Worm (Caenorhabditis elegans) whole organism, L4 larva: Measurements from ENCODE around the gene hlh-10.

Experiments used
- D1046.2 ChIP-seq: fragments of 200-800 bp; sonication (Bioruptor generic); IDR thresholded peaks from 2 replicates; pipeline ENCODE4 v1.3.6; 2022; ENCODE audit warnings: missing genetic modification characterization, missing compliant biosample characterization
- F49E8.2 ChIP-seq: sonication (generic microtip); optimal IDR thresholded peaks from 2 replicates; lab custom pipeline; 2016; ENCODE audit warnings: missing compliant biosample characterization, mild to moderate bottlenecking, missing genetic modification characterization, borderline replicate concordance
- Y48G9A.11 ChIP-seq: fragments of 200-800 bp; sonication (Bioruptor generic); IDR thresholded peaks from 2 replicates; pipeline ENCODE4 v1.3.6; 2022; ENCODE audit warnings: missing genetic modification reagents, missing genetic modification characterization, missing compliant biosample characterization
- Y75B8A.6 ChIP-seq: fragments of 200-800 bp; sonication (Bioruptor generic); IDR thresholded peaks from 2 replicates; pipeline ENCODE4 v1.3.6; 2022; ENCODE audit warnings: missing genetic modification reagents, missing genetic modification characterization, missing compliant biosample characterization
- aha-1 ChIP-seq: fragments of 150-350 bp; peaks from one replicate; lab custom pipeline; 2014; ENCODE audit warnings: missing biosample characterization, missing genetic modification characterization
- ama-1 ChIP-seq: fragments of 150-350 bp; optimal IDR thresholded peaks from 2 replicates; lab custom pipeline; 2014; ENCODE audit warnings: inconsistent platforms, mixed read lengths
- attf-4 ChIP-seq: sonication (generic microtip); optimal IDR thresholded peaks from 3 replicates; lab custom pipeline; 2017; ENCODE audit warnings: missing biosample characterization, missing genetic modification characterization
- ceh-32 ChIP-seq: sonication (generic microtip); optimal IDR thresholded peaks from 2 replicates; lab custom pipeline; 2016; ENCODE audit warnings: mild to moderate bottlenecking, missing genetic modification characterization, missing compliant biosample characterization; ENCODE audit not compliant: poor library complexity
- daf-12 ChIP-seq: fragments of 150-350 bp; optimal IDR thresholded peaks from 2 replicates; lab custom pipeline; 2014; ENCODE audit warnings: missing biosample characterization, missing genetic modification reagents, missing genetic modification characterization
- daf-16 ChIP-seq, 3 experiments: sonication (generic microtip); optimal IDR thresholded peaks; 2 replicates each; lab custom pipeline; 2016 to 2017; ENCODE audit warnings: missing genetic modification characterization in 3 of 3, missing genetic modification reagents in 3 of 3, mild to moderate bottlenecking in 2 of 3, missing compliant biosample characterization in 2 of 3, missing biosample characterization in 1 of 3, moderate library complexity in 1 of 3
- daf-8 ChIP-seq: fragments of 200-800 bp; sonication (Bioruptor generic); IDR thresholded peaks from 2 replicates; pipeline ENCODE4 v1.3.6; 2022; ENCODE audit warnings: missing genetic modification characterization, missing compliant biosample characterization
- dmd-6 ChIP-seq: fragments of 200-800 bp; sonication (Bioruptor generic); IDR thresholded peaks from 2 replicates; pipeline ENCODE4 v1.3.6; 2022; ENCODE audit warnings: missing genetic modification reagents, missing genetic modification characterization, missing compliant biosample characterization
- dmd-8 ChIP-seq: fragments of 200-800 bp; sonication (Bioruptor generic); IDR thresholded peaks from 2 replicates; pipeline ENCODE4 v1.3.6; 2022; ENCODE audit warnings: missing genetic modification characterization, missing compliant biosample characterization
- dmd-9 ChIP-seq: fragments of 200-800 bp; sonication (Bioruptor generic); IDR thresholded peaks from 2 replicates; pipeline ENCODE4 v1.3.6; 2022; ENCODE audit warnings: missing genetic modification reagents, missing genetic modification characterization, missing compliant biosample characterization
- dve-1 ChIP-seq: sonication (generic microtip); optimal IDR thresholded peaks from 2 replicates; lab custom pipeline; 2017; ENCODE audit warnings: antibody characterized with exemption, mild to moderate bottlenecking, missing genetic modification characterization, missing compliant biosample characterization; ENCODE audit not compliant: insufficient read depth
- fkh-10 ChIP-seq: fragments of 150-350 bp; optimal IDR thresholded peaks from 2 replicates; lab custom pipeline; 2014; ENCODE audit warnings: missing biosample characterization, missing genetic modification reagents, missing genetic modification characterization
- hlh-30 ChIP-seq: sonication (generic microtip); optimal IDR thresholded peaks from 2 replicates; lab custom pipeline; 2017; ENCODE audit warnings: antibody characterized with exemption, mild to moderate bottlenecking, missing genetic modification characterization, missing compliant biosample characterization; ENCODE audit not compliant: insufficient read depth
- lin-1 ChIP-seq: fragments of 200-800 bp; sonication (Bioruptor generic); IDR thresholded peaks from 2 replicates; pipeline ENCODE4 v1.3.6; 2022; ENCODE audit warnings: missing genetic modification reagents, missing genetic modification characterization, missing compliant biosample characterization
- lsy-2 ChIP-seq, 2 experiments: fragments of 150-350 bp in 1 of 2; sonication (generic microtip) in 1 of 2; optimal IDR thresholded peaks; 2 replicates each; lab custom pipeline; 2014 to 2017; ENCODE audit warnings: missing biosample characterization in 2 of 2, missing genetic modification characterization in 2 of 2
- mdl-1 ChIP-seq, 2 experiments: fragments of 150-350 bp in 1 of 2; sonication (generic microtip) in 1 of 2; optimal IDR thresholded peaks; 2 replicates each; lab custom pipeline; 2014 to 2017; ENCODE audit warnings: missing biosample characterization in 2 of 2, missing genetic modification characterization in 2 of 2
- mxl-3 ChIP-seq: fragments of 200-800 bp; sonication (Bioruptor generic); optimal IDR thresholded peaks from 2 replicates; lab custom pipeline; 2018; ENCODE audit warnings: mild to moderate bottlenecking, missing genetic modification characterization, missing compliant biosample characterization
- nhr-10 ChIP-seq: fragments of 150-350 bp; optimal IDR thresholded peaks from 2 replicates; lab custom pipeline; 2014; ENCODE audit warnings: missing biosample characterization, missing genetic modification characterization
- nhr-28 ChIP-seq: fragments of 150-350 bp; optimal IDR thresholded peaks from 2 replicates; lab custom pipeline; 2014; ENCODE audit warnings: missing biosample characterization, missing genetic modification characterization
- nhr-42 ChIP-seq: fragments of 200-800 bp; sonication (Bioruptor generic); IDR thresholded peaks from 2 replicates; pipeline ENCODE4 v1.3.6; 2022; ENCODE audit warnings: missing genetic modification characterization, missing compliant biosample characterization
- nhr-77 ChIP-seq: fragments of 150-350 bp; optimal IDR thresholded peaks from 2 replicates; lab custom pipeline; 2014; ENCODE audit warnings: missing biosample characterization, missing genetic modification characterization
- pha-4 ChIP-seq, 2 experiments: fragments of 150-350 bp in 1 of 2; fragments of 200-800 bp in 1 of 2; sonication (Bioruptor generic) in 1 of 2; IDR thresholded peaks in 1 of 2; optimal IDR thresholded peaks in 1 of 2; 2 replicates each; pipeline versions ENCODE4 v1.3.6 to Lab custom; 2014 to 2022; ENCODE audit warnings: missing genetic modification characterization in 2 of 2, missing genetic modification reagents in 2 of 2, missing biosample characterization in 1 of 2, missing compliant biosample characterization in 1 of 2
- rbr-2 ChIP-seq: sonication (generic microtip); optimal IDR thresholded peaks from 2 replicates; lab custom pipeline; 2016; ENCODE audit warnings: missing genotype, missing genetic modification characterization, missing compliant biosample characterization
- spr-1 ChIP-seq: sonication (generic microtip); optimal IDR thresholded peaks from 2 replicates; lab custom pipeline; 2016; ENCODE audit warnings: mild to moderate bottlenecking, missing genetic modification characterization, missing compliant biosample characterization
- unc-130 ChIP-seq: sonication (generic microtip); optimal IDR thresholded peaks from 2 replicates; lab custom pipeline; 2016; ENCODE audit warnings: missing genetic modification reagents, missing genetic modification characterization, missing compliant biosample characterization
- zag-1 ChIP-seq: fragments of 150-350 bp; optimal IDR thresholded peaks from 2 replicates; lab custom pipeline; 2014; ENCODE audit warnings: missing biosample characterization, missing genetic modification characterization
- zfp-2 ChIP-seq: sonication (generic microtip); optimal IDR thresholded peaks from 2 replicates; lab custom pipeline; 2016; ENCODE audit warnings: mild to moderate bottlenecking, missing genetic modification characterization, missing compliant biosample characterization
- zfp-3 ChIP-seq: fragments of 200-800 bp; sonication (Bioruptor generic); conservative IDR thresholded peaks from 2 replicates; pipeline ENCODE4 v1.3.6; 2022; ENCODE audit warnings: missing genetic modification reagents, missing genetic modification characterization, missing compliant biosample characterization
- ztf-7 ChIP-seq: fragments of 150-350 bp; optimal IDR thresholded peaks from 2 replicates; lab custom pipeline; 2014; ENCODE audit warnings: missing biosample characterization, missing genetic modification characterization

hlh-10 gene

ce11 chrV:9327691-9328090 lies 45.7 kb upstream of the hlh-10 start (continued):
- TF ChIP-seq dmd-6 (GFP tag; lab: Robert Waterston, UW): peak; percentile 54
- TF ChIP-seq dmd-9 (GFP tag; lab: Robert Waterston, UW): no peak
- no peak for TF ChIP-seq lsy-2 (tag; optimal IDR thresholded peaks at IDR 0.05; lab: Kevin White, UChicago)
- TF ChIP-seq daf-8 (GFP tag; lab: Robert Waterston, UW): no peak
- no peak for TF ChIP-seq zfp-3
- TF ChIP-seq F49E8.2 (tag; lab: Kevin White, UChicago): no peak
- TF ChIP-seq nhr-77 (tag; lab: Kevin White, UChicago): no peak
- no peak for TF ChIP-seq D1046.2 (GFP tag; lab: Robert Waterston, UW)
- no peak for TF ChIP-seq daf-16 (GFP tag; optimal IDR thresholded peaks at IDR 0.05; lab: Kevin White, UChicago)
- peak; percentile 37 for TF ChIP-seq daf-16 (tag; optimal IDR thresholded peaks at IDR 0.05; lab: Kevin White, UChicago)
- no peak for TF ChIP-seq ztf-7 (tag; lab: Kevin White, UChicago)
- TF ChIP-seq nhr-10 (tag; lab: Kevin White, UChicago): no peak
- no peak for TF ChIP-seq fkh-10 (GFP tag; lab: Kevin White, UChicago)
- no peak for TF ChIP-seq rbr-2
- no peak for TF ChIP-seq zfp-2
- no peak for TF ChIP-seq dmd-8 (GFP tag; lab: Robert Waterston, UW)
- TF ChIP-seq lin-1: no peak
- peak; percentile 37 for TF ChIP-seq nhr-28 (tag; lab: Kevin White, UChicago)
- TF ChIP-seq Y48G9A.11: no peak
- TF ChIP-seq Y75B8A.6: no peak
- TF ChIP-seq hlh-30 (tag; lab: Kevin White, UChicago): peak; percentile 25
- no peak for TF ChIP-seq daf-12 (tag; lab: Kevin White, UChicago)
- TF ChIP-seq ceh-32: no peak
- TF ChIP-seq, all 104 proteins: peak for 14

- TF ChIP-seq daf-8 (GFP tag; lab: Robert Waterston, UW) (no peak), nhr-77 (tag; lab: Kevin White, UChicago) (peak; percentile 56), ama-1 (lab: Kevin White, UChicago) (peak; percentile 34), attf-4 (tag; lab: Kevin White, UChicago) (no peak)
- TF ChIP-seq, all 104 proteins: peak for 2
These were observed 44.9 kb upstream of the hlh-10 start for ce11 chrV:9326903-9327302.

DNA sequence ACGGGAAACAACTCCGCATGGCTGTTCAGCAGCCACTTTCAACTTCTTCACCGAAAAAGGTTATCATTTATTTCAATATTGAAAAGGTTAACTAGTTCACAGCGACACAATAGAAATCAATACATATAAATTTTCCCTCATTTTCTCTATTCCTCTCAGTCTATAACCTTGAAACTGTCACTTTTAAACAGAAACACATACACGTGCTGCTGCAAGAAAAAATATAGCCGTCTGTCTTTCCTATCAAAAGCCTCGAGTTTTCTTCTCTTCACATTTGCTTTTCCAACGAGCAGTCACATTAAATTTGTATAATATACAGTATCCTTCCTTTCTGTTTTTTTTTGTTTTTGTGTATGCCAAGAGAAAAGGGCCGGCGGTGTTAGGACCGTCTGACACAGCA lies 42.2 kb upstream of the hlh-10 start:
- no peak for TF ChIP-seq dmd-9 (GFP tag; lab: Robert Waterston, UW)
- TF ChIP-seq nhr-42: no peak
- TF ChIP-seq zag-1 (tag; lab: Kevin White, UChicago): no peak
- peak; percentile 56 for TF ChIP-seq hlh-30 (tag; lab: Kevin White, UChicago)
- peak; percentile 53 for TF ChIP-seq aha-1 (tag; lab: Kevin White, UChicago)
- peak; percentile 56 for TF ChIP-seq mxl-3 (GFP tag; lab: Kevin White, UChicago)
- peak; percentile 6 for TF ChIP-seq dve-1 (tag; lab: Kevin White, UChicago)
- no peak for TF ChIP-seq pha-4 (GFP tag; IDR thresholded peaks at IDR 0.05; lab: Robert Waterston, UW)
- no peak for TF ChIP-seq pha-4 (tag; optimal IDR thresholded peaks at IDR 0.05; lab: Kevin White, UChicago)
- peak; percentile 4 to 42 for TF ChIP-seq mdl-1 (tag; optimal IDR thresholded peaks at IDR 0.05; lab: Kevin White, UChicago)
- TF ChIP-seq, all 104 proteins: peak for 5

ce11 chrV:9322886-9323285 lies 40.9 kb upstream of the hlh-10 start, which contains the start of gene tag-153:
Gene tag-153 (plus strand): TSS chrV:9323085.
- no peak for TF ChIP-seq spr-1 (tag; lab: Kevin White, UChicago)

- TF ChIP-seq unc-130 (GFP tag; lab: Kevin White, UChicago) (no peak), dmd-6 (GFP tag; lab: Robert Waterston, UW) (0 out of 2 replicates have a peak, but pooled peaks have one; percentile 21)
- TF ChIP-seq, all 104 proteins: peak for 1
These were observed 39.2 kb upstream of the hlh-10 start, which contains the start of gene F44A2.7 for ce11 chrV:9321185-9321584. Gene F44A2.7 (plus strand): TSS chrV:9321485.
